Worm (Caenorhabditis elegans): ENCODE measurements around the gene srh-111.

DNA sequence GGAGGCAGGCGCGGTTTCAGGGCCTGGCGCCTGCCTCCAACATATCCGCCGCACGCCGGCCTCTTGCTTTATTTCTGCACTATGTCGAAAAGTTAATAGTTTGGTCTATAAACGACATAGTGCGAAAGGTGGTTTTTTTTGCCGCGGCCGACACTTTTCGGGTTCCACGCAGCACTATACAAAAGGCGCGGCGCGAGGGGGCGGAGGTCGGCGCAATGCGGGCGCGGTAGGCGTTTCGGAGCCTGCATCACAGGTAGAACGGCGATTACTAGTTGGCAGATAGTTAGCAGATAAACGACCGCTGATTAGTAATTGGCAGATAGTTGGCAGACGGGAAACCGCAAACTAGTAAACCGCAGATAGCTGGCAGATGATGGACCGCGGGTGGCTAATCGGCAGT, 27.8 kb upstream of the srh-111 start:
- no peak for TF ChIP-seq pqm-1 (tag; optimal IDR thresholded peaks at IDR 0.05)
- no peak for TF ChIP-seq unc-86 (tag; optimal IDR thresholded peaks at IDR 0.05)
- no peak for TF ChIP-seq lsy-2 (tag; optimal IDR thresholded peaks at IDR 0.05)
- TF ChIP-seq tbx-2 (tag; optimal IDR thresholded peaks at IDR 0.05), result no peak
- TF ChIP-seq tlp-1 (tag; optimal IDR thresholded peaks at IDR 0.05), result no peak
- TF ChIP-seq C34B4.2 (tag; optimal IDR thresholded peaks at IDR 0.05), result no peak
